Fruit fly (Drosophila melanogaster) whole organism: ENCODE data around the gene Ccz1.

Experiments used
- Dll ChIP-seq: fragments of >200 bp; optimal IDR thresholded peaks from 2 replicates; lab custom pipeline; 2017
- EcR ChIP-seq, 2 experiments: fragments of >200 bp; optimal IDR thresholded peaks; 2 replicates each; lab custom pipeline; 2017; ENCODE audit warnings: missing biosample characterization in 2 of 2, missing genetic modification characterization in 2 of 2, missing genetic modification reagents in 2 of 2
- pan ChIP-seq: fragments of >200 bp; optimal IDR thresholded peaks from 2 replicates; lab custom pipeline; 2017
- psq ChIP-seq: fragments of >200 bp; optimal IDR thresholded peaks from 2 replicates; lab custom pipeline; 2017

DNA sequence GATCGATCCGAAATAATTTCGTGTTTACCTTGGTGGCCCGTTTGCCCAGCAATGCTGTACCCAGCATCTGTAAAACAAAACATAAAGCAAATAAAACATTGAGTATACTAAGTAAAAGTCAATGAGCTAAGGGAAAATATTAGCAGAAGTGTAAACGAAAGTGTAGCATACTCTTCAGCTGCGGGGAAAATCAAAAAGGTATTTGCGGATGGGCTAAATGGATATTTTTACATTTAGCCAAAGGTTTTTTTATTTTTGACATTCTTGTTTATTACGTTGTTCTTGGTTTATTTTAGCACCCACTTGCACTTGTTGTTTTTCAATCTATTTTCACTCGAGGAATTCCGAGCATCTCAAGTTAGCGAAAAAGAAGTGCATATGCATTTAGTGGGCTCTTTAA is 32.0 kb upstream of the Ccz1 start:
- TF ChIP-seq EcR (GFP tag; optimal IDR thresholded peaks at IDR 0.05; lab: Kevin White, UChicago) = no peak
- no peak for TF ChIP-seq Dll (lab: Kevin White, UChicago)
- TF ChIP-seq psq (lab: Kevin White, UChicago) = no peak
- TF ChIP-seq pan (lab: Kevin White, UChicago) = no peak
